Fruit fly (Drosophila melanogaster): ENCODE results near the gene CG9286.

DNA sequence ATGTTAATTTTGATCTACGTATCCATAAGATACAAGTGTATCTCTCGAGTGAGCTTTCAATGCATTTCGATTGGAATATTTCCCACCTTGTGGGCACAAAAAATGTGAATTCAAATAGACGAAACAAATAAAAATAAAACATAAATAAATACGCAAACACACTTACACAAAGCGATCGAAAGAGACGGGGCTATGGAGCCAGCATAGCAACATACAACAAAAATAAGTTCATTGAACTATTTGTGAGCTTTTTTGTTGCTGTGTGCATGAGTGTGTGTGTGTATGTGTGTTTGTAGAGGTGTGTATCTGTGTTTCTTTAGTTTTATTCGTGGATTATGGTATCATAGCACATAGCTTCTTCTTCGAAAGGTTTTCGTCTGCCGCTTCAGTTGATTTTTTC is 39.7 kb downstream of the CG9286 start:
- TF ChIP-seq h (optimal IDR thresholded peaks at IDR 0.05) (no peak), ttk (optimal IDR thresholded peaks at IDR 0.05) (no peak), insv (optimal IDR thresholded peaks at IDR 0.05) (no peak), psq (optimal IDR thresholded peaks at IDR 0.05) (no peak)
